Worm (Caenorhabditis elegans): ENCODE data around the gene C06E2.2.

Gene C06E2.2

ce11 chrX:8835887-8836348, 43.5 kb upstream of the C06E2.2 start, which contains the start of gene C28G1.2 (continued):
- TF ChIP-seq elt-2 (tag; optimal IDR thresholded peaks at IDR 0.05) (peak; percentile 44), lin-35 (GFP tag; optimal IDR thresholded peaks at IDR 0.05) (peak; percentile 80 to 84), lsy-2 (tag; optimal IDR thresholded peaks at IDR 0.05) (peak; percentile 83 to 91), nhr-76 (tag; optimal IDR thresholded peaks at IDR 0.05) (peak; percentile 87)

DNA sequence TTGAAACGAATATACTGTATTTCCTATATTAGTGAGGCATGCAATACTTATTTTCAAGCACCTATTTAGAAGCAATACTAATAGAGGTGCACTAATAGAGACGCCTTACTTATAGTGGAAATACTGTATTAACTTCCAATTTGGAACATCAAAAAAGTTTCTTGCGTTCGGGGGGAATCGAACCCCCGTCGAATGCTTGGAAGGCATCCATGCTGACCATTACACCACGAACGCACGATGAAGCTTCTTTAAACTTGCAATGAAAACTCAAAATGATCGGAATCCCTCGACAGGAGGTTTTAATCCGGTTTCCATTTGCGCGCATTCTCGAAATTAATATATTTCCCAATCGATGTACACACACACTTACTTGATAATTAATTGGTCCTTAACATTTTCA, 41.3 kb upstream of the C06E2.2 start:
- no peak for TF ChIP-seq ztf-4 (tag; optimal IDR thresholded peaks at IDR 0.05)
- no peak for TF ChIP-seq dsc-1 (tag; optimal IDR thresholded peaks at IDR 0.05)
- TF ChIP-seq aly-2 (tag; optimal IDR thresholded peaks at IDR 0.05), result no peak
- TF ChIP-seq ceh-63 (GFP tag; optimal IDR thresholded peaks at IDR 0.05), result no peak
- TF ChIP-seq ceh-88 (GFP tag; IDR thresholded peaks at IDR 0.05), result no peak
- no peak for TF ChIP-seq lin-39 (tag; optimal IDR thresholded peaks at IDR 0.05)
- TF ChIP-seq lir-3 (tag; optimal IDR thresholded peaks at IDR 0.05; ENCODE audit: poor library complexity), result no peak
- TF ChIP-seq lin-13 (GFP tag; optimal IDR thresholded peaks at IDR 0.05), result no peak
- no peak for TF ChIP-seq egl-13 (tag; optimal IDR thresholded peaks at IDR 0.05)
- no peak for TF ChIP-seq mef-2 (tag; optimal IDR thresholded peaks at IDR 0.05)
- TF ChIP-seq elt-2 (tag; optimal IDR thresholded peaks at IDR 0.05), result no peak
- TF ChIP-seq unc-30 (tag; optimal IDR thresholded peaks at IDR 0.05), result no peak
- TF ChIP-seq nhr-76 (tag; optimal IDR thresholded peaks at IDR 0.05), result no peak
- TF ChIP-seq swsn-7 (tag; optimal IDR thresholded peaks at IDR 0.05), result no peak

DNA sequence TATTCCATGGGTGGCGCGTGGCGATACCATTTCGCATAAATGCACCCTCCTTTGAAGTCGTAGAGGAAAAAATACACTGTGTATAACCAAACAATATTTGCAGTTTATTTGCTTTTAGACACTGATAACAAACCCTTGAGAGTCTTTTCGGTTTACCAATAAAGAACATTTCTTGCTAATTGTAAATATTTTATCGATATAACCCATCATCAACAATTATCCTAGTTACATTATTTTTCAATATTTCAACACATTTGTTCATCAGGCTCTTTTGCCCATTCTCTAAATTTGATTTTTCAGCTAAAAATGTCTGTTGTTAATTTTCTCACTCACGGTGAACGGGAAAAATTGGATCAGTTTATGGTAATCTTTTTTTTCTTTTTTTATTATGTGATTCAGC, 35.5 kb upstream of the C06E2.2 start, which contains the start of gene ubc-23:
Gene ubc-23 (plus strand): TSS at position 301 of the 400 bp plus-strand sequence.
- no peak for TF ChIP-seq sox-4 (tag; optimal IDR thresholded peaks at IDR 0.05)
- no peak for TF ChIP-seq unc-62 (GFP tag; optimal IDR thresholded peaks at IDR 0.05)
- TF ChIP-seq nhr-237 (tag; optimal IDR thresholded peaks at IDR 0.05), result no peak
- no peak for TF ChIP-seq lin-39 (tag; optimal IDR thresholded peaks at IDR 0.05)
- no peak for TF ChIP-seq lsy-2 (tag; optimal IDR thresholded peaks at IDR 0.05)
- no peak for TF ChIP-seq grh-1 (GFP tag; IDR thresholded peaks at IDR 0.05)
- TF ChIP-seq elt-2 (tag; optimal IDR thresholded peaks at IDR 0.05), result no peak

- TF ChIP-seq sox-4 (tag; optimal IDR thresholded peaks at IDR 0.05) (no peak), C04F5.9 (tag; optimal IDR thresholded peaks at IDR 0.05) (no peak), elt-2 (tag; optimal IDR thresholded peaks at IDR 0.05) (peak; percentile 76), nhr-12 (tag; optimal IDR thresholded peaks at IDR 0.05) (no peak), vab-15 (tag; optimal IDR thresholded peaks at IDR 0.05) (no peak), lin-35 (GFP tag; optimal IDR thresholded peaks at IDR 0.05) (peak in 1 of 2 experiments; percentile 17), lin-13 (GFP tag; optimal IDR thresholded peaks at IDR 0.05) (no peak), unc-62 (GFP tag; optimal IDR thresholded peaks at IDR 0.05) (no peak)
Observed at ce11 chrX:8846447-8847237, 32.8 kb upstream of the C06E2.2 start, which contains the start of gene C28G1.10. C28G1.10 (plus strand) TSS chrX:8847122.

DNA sequence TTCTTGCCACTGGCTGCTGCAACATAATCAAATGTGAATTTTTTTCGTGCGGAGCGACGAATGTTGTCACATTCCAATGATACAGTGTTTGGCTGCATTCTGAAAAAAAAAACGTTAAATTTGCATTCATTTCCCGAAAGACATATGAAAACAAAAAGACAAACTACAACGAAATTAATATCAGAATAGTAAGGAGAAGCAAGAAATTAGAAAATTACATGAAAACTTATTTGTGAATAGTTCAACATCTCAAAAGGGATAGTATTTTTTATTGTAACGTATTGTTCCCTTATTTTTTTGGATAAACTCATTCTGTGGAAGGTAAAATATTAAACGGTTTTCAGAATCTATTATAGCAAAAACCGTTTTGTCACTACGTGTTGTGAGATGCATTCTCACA, 25.9 kb upstream of the C06E2.2 start, which contains the start of gene sprp-4:
Gene sprp-4 (minus strand): TSS at position 101 of the 400 bp plus-strand sequence.
- TF ChIP-seq nhr-28 (tag; optimal IDR thresholded peaks at IDR 0.05) (no peak), egl-13 (tag; optimal IDR thresholded peaks at IDR 0.05) (no peak), nhr-12 (tag; optimal IDR thresholded peaks at IDR 0.05) (no peak), snpc-4 (tag; optimal IDR thresholded peaks at IDR 0.05) (no peak), nhr-47 (tag; optimal IDR thresholded peaks at IDR 0.05) (no peak), ztf-4 (tag; optimal IDR thresholded peaks at IDR 0.05) (no peak), elt-3 (tag; optimal IDR thresholded peaks at IDR 0.05) (no peak), sup-37 (GFP tag; optimal IDR thresholded peaks at IDR 0.05) (no peak), rnt-1 (tag; optimal IDR thresholded peaks at IDR 0.05) (no peak), aly-2 (tag; optimal IDR thresholded peaks at IDR 0.05) (no peak)

DNA sequence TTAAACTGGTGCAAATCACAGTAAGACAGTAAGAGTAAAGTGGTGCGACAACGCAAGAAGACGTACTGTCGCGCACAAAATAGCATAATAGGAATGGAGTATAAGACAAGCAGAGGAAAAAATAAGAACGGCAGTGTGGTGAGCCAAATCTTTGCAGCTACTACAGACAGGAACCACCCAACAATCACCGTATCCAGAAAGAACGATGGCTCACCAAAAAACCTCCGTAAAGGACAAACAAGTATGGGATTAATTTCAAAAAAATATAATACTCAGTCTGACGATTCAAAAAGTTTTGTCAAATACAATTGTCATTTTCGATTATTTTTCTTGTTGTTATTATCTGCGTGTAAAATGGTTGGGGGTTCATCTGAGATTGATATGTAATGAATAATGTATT, 25.0 kb upstream of the C06E2.2 start:
- no peak for TF ChIP-seq nhr-28 (tag; optimal IDR thresholded peaks at IDR 0.05)
